Worm (Caenorhabditis elegans): ENCODE results near the gene C29A12.6.
A peak's percentile ranks its signal among the peaks of the same experiment; 100 is the strongest.

Gene C29A12.6

DNA sequence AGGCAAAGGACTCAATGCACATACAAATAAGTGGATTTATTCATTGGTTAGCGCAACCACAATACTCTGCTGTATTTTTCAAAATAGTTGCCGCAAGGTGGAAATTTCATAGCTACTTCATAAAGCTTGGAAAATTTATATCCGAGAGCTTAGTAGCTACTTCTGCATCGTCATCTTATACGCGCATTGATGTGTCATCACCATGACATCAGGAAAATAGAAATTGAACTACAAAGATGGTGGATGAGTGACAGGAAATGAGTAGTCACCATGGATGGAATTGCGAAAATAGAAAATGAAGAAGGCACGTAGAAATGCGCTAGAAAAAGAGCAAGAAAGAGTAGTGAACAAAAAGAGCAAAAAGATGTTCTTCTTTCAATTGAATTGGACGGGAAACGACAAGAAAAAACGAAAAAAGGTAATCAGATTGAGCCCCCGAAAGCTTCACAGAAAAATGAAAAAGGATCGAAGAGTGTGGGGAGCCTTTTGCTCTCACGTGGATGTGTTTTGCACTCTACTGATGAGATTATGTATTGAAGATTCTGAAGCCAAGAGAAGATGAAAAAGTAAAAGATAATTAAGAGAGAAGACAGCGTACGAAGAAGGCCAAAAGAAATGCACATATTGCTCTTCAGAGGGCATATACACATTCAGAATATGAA, 28.1 kb downstream of the C29A12.6 start:
- TF ChIP-seq nfya-1 (tag; optimal IDR thresholded peaks at IDR 0.05; ENCODE audit: insufficient read depth): peak; percentile 2
- no peak for TF ChIP-seq hmg-11 (tag; optimal IDR thresholded peaks at IDR 0.05)
- peak; percentile 13 for TF ChIP-seq skn-1 (tag; optimal IDR thresholded peaks at IDR 0.05)
- TF ChIP-seq fkh-10 (GFP tag; optimal IDR thresholded peaks at IDR 0.05): peak; percentile 90

DNA sequence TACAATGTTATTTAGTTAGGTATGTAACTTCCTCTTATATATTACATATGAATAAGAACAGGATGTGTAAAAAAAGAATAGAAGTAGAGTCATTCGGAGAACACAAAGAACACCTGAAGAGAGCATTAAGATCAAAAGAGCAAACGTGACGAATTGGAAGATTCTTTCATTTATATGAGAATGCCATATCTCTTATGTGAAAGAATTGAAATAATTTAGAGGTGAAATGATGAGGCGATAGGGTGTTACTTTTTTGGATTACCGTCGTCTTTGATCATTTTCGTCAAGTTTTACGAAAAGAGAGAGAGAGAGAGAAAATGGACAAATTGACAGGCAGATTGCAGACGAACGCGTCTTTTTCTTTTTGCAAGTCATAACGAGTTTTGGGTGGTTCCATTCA, 29.5 kb downstream of the C29A12.6 start:
- TF ChIP-seq ZK546.5 (tag; optimal IDR thresholded peaks at IDR 0.05) (no peak), lin-39 (tag; optimal IDR thresholded peaks at IDR 0.05) (no peak), pha-4 (tag; optimal IDR thresholded peaks at IDR 0.05) (no peak), ceh-82 (tag; optimal IDR thresholded peaks at IDR 0.05) (no peak), ceh-16 (tag; optimal IDR thresholded peaks at IDR 0.05) (no peak), fkh-2 (tag; optimal IDR thresholded peaks at IDR 0.05) (no peak), pqm-1 (tag; optimal IDR thresholded peaks at IDR 0.05) (no peak), ztf-11 (tag; optimal IDR thresholded peaks at IDR 0.05) (no peak), unc-62 (GFP tag; optimal IDR thresholded peaks at IDR 0.05) (no peak), ama-1 (optimal IDR thresholded peaks at IDR 0.05) (no peak), ceh-28 (tag; optimal IDR thresholded peaks at IDR 0.05) (no peak), R02D3.7 (tag; optimal IDR thresholded peaks at IDR 0.05) (no peak), elt-3 (tag; optimal IDR thresholded peaks at IDR 0.05) (no peak)

DNA sequence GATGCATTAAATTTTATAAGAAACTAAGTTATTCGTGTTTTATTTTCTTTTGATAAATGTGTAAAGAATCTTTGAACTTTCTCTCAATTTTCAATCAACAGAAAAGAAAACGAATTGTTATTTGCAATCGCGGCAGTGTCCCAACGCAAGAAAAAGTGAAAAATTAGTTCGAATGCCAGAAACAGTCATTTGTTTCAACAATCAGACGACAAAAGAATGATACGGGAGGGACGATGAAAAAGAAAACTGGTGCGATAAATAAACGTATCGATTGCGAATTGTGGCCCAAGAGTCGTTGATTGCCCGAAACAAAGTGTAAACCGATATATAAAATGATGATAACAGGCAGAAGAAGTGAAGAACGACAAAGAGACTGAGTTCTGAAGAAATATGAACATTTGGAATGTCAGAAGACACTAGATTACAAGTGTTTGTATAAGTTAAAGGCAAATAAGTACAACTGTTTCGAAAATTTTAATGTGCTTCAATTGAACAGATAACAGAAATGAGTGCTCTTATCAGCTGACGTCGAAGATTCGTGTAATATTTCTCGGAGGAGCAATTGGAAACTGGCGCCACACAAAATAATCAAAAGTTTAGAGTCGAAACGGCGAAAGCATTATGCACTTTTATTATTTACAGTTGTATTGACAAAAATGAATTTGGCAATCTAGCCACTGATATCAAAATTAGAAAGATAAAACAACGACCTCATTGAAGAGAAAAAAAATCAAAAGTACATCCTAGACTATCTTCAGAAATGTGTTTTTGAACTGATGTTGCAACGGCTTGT, 31.0 kb downstream of the C29A12.6 start:
- TF ChIP-seq hmg-11 (tag; optimal IDR thresholded peaks at IDR 0.05) (no peak), R02D3.7 (tag; optimal IDR thresholded peaks at IDR 0.05) (no peak), elt-3 (tag; optimal IDR thresholded peaks at IDR 0.05) (no peak), nhr-12 (tag; optimal IDR thresholded peaks at IDR 0.05) (no peak), aly-2 (tag; optimal IDR thresholded peaks at IDR 0.05) (no peak), ceh-82 (tag; optimal IDR thresholded peaks at IDR 0.05) (no peak), mml-1 (tag; optimal IDR thresholded peaks at IDR 0.05) (no peak), egl-5 (tag; optimal IDR thresholded peaks at IDR 0.05) (no peak), ztf-4 (tag; optimal IDR thresholded peaks at IDR 0.05) (no peak), pha-4 (tag; optimal IDR thresholded peaks at IDR 0.05) (peak; percentile 51), unc-39 (tag; optimal IDR thresholded peaks at IDR 0.05) (no peak), lsy-12 (tag; optimal IDR thresholded peaks at IDR 0.05) (no peak), nhr-25 (tag; optimal IDR thresholded peaks at IDR 0.05) (peak; percentile 10), elt-1 (tag; optimal IDR thresholded peaks at IDR 0.05) (no peak), egl-27 (tag; optimal IDR thresholded peaks at IDR 0.05) (no peak), nhr-11 (tag; optimal IDR thresholded peaks at IDR 0.05) (no peak), elt-2 (tag; optimal IDR thresholded peaks at IDR 0.05) (peak; percentile 97), fos-1 (tag; optimal IDR thresholded peaks at IDR 0.05) (no peak), ZK546.5 (tag; optimal IDR thresholded peaks at IDR 0.05) (no peak), nhr-237 (tag; optimal IDR thresholded peaks at IDR 0.05) (no peak), ceh-28 (tag; optimal IDR thresholded peaks at IDR 0.05) (peak; percentile 6), nhr-23 (tag; optimal IDR thresholded peaks at IDR 0.05) (no peak), jun-1 (tag; optimal IDR thresholded peaks at IDR 0.05) (peak; percentile 36), nfya-1 (tag; optimal IDR thresholded peaks at IDR 0.05; ENCODE audit: insufficient read depth) (no peak), daf-12 (tag; optimal IDR thresholded peaks at IDR 0.05) (no peak), fkh-2 (tag; optimal IDR thresholded peaks at IDR 0.05) (no peak), zag-1 (tag; optimal IDR thresholded peaks at IDR 0.05) (no peak), sea-2 (GFP tag; optimal IDR thresholded peaks at IDR 0.05) (no peak), ama-1 (optimal IDR thresholded peaks at IDR 0.05) (no peak), lin-39 (tag; optimal IDR thresholded peaks at IDR 0.05) (no peak), fkh-10 (GFP tag; optimal IDR thresholded peaks at IDR 0.05) (no peak), skn-1 (tag; optimal IDR thresholded peaks at IDR 0.05) (no peak), unc-62 (GFP tag; optimal IDR thresholded peaks at IDR 0.05) (no peak), nhr-76 (tag; optimal IDR thresholded peaks at IDR 0.05) (no peak), pqm-1 (tag; optimal IDR thresholded peaks at IDR 0.05) (peak; percentile 95), nhr-43 (tag; optimal IDR thresholded peaks at IDR 0.05; ENCODE audit: poor library complexity, severe bottlenecking) (no peak), nhr-28 (tag; optimal IDR thresholded peaks at IDR 0.05) (no peak), lin-15B (tag; optimal IDR thresholded peaks at IDR 0.05) (no peak), ceh-9 (tag; optimal IDR thresholded peaks at IDR 0.05) (no peak), snpc-4 (tag; optimal IDR thresholded peaks at IDR 0.05) (no peak), nhr-67 (tag; optimal IDR thresholded peaks at IDR 0.05) (no peak), ceh-16 (tag; optimal IDR thresholded peaks at IDR 0.05) (no peak), nhr-77 (tag; optimal IDR thresholded peaks at IDR 0.05) (no peak), ztf-11 (tag; optimal IDR thresholded peaks at IDR 0.05) (no peak), eor-1 (tag; optimal IDR thresholded peaks at IDR 0.05) (no peak), mdl-1 (tag; optimal IDR thresholded peaks at IDR 0.05) (no peak)
